Fruit fly (Drosophila melanogaster): Measurements from ENCODE around the gene nsl1.

The nsl1 gene

DNA sequence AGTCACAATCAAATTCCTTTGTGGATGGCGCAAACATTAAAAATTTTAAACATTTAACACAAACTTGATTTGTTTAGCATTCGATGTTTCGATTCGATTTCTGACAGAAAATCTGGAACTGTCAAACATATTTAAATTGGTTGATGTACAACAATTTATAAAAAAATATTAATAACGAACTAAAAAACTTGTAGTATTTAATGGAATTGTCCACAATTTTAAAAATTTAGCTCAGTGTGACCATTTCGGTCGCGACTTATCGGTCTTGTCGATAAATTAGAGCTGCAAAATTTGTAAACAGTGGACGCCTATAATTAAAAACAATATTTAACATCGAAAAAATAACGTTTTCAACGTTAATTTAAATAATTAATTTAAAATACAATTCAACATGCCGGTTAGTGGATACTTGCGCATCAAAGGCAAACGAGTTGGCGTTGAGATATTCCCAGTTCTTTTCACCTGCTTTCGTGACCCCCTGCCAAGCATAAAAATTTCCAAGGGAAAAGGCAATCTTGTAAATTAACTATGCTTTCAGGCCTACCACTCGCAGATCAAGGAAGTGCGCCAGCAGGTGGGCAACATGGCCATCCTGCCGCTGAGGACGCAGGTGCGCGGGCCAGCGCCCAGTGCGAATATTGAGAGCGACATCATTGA lies 40.9 kb downstream of the nsl1 start, which contains the start of the genes CG43317 and Arpc3A:
Gene CG43317, minus strand, starts transcription at position 51 of the 657 bp plus-strand sequence.
Gene Arpc3A, plus strand, starts transcription at position 274 of the 657 bp plus-strand sequence.
- TF ChIP-seq CG8159 (tag; optimal IDR thresholded peaks at IDR 0.05) (no peak), EcR (GFP tag; optimal IDR thresholded peaks at IDR 0.05) (no peak), CG12605 (GFP tag; IDR thresholded peaks at IDR 0.05) (no peak), CG14655 (GFP tag; optimal IDR thresholded peaks at IDR 0.05) (no peak), fd96Ca (GFP tag; IDR thresholded peaks at IDR 0.05) (no peak), CG34367 (tag; optimal IDR thresholded peaks at IDR 0.05) (no peak), CG32121 (GFP tag; IDR thresholded peaks at IDR 0.05) (no peak), Ets98B (GFP tag; IDR thresholded peaks at IDR 0.05) (no peak), CG9948 (tag; optimal IDR thresholded peaks at IDR 0.05) (no peak), Pif1A (GFP tag; optimal IDR thresholded peaks at IDR 0.05) (no peak), CG15710 (tag; optimal IDR thresholded peaks at IDR 0.05) (no peak), CG4496 (GFP tag; IDR thresholded peaks at IDR 0.05) (no peak), rn (GFP tag; IDR thresholded peaks at IDR 0.05) (no peak), D1 (tag; optimal IDR thresholded peaks at IDR 0.05) (no peak), CG8301 (tag; optimal IDR thresholded peaks at IDR 0.05) (no peak), Pif1B (GFP tag; optimal IDR thresholded peaks at IDR 0.05) (no peak)

DNA sequence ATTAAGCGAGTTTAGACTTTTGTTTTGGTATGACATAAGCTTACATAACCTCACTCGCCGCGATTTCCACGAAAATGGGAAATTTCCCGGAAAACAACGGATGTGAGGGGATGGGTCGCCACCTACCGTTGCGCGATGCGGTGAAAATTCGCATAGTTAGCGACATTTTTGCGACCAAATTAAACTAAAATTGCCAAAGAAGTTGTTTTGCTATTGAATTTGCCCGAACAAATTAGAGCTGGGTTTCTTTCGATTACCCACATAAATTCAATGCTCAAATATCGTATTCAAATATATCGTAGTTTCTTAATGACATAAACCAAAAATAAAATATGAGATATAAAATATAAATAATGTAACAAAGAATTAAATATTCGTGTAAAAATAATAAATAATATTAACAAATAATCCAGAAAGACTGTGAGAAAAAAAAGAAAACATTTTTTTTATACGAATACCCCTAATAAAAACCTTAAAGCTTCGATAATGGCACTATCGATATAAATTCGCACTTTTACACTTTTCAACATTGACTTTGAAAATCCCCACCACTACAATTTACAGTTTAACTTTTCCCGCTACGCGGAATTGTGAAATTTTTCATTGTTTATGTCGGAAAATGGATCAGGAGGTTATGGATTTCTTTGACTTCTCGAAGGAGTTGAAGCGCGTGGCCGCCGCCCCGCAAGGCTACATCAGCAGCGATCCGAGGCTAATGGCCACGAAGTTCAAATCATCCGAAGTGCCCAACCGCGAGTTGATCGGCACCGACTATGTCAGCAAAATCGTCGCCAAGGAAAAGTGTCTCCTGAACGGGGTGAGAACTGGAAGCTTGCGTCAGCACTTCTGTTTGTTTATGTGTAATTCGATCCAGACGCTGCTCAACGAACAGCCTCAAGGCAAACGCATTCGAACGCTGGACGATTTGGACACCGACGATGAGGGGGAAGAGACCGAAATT lies 43.6 kb downstream of the nsl1 start, which contains the start of the genes ND-23 and spn-E:
Gene ND-23, minus strand, starts transcription at position 254 of the 961 bp plus-strand sequence.
Gene spn-E, plus strand, starts transcription at position 556 of the 961 bp plus-strand sequence.
- no peak for TF ChIP-seq CG12605 (GFP tag; IDR thresholded peaks at IDR 0.05)
- TF ChIP-seq Pif1A (GFP tag; optimal IDR thresholded peaks at IDR 0.05) = no peak
- no peak for TF ChIP-seq CG10348 (GFP tag; IDR thresholded peaks at IDR 0.05)
- peak; percentile 14 for TF ChIP-seq CG17806 (tag; optimal IDR thresholded peaks at IDR 0.05)
- TF ChIP-seq CG15710 (tag; optimal IDR thresholded peaks at IDR 0.05) = peak; percentile 39
- TF ChIP-seq CG4496 (GFP tag; IDR thresholded peaks at IDR 0.05) = 0 out of 3 replicates have a peak, but pooled peaks have one; percentile 7

dm6 chr3R:15839294-15839693 lies 45.7 kb downstream of the nsl1 start, which contains the start of gene Pbp45:
Gene Pbp45 (minus strand): TSS chr3R:15839515.
- no peak for TF ChIP-seq CG13204 (GFP tag; optimal IDR thresholded peaks at IDR 0.05)
- no peak for TF ChIP-seq CG10348 (GFP tag; IDR thresholded peaks at IDR 0.05)
- no peak for TF ChIP-seq CG14655 (GFP tag; optimal IDR thresholded peaks at IDR 0.05)
- no peak for TF ChIP-seq CG12605 (GFP tag; IDR thresholded peaks at IDR 0.05)
- no peak for TF ChIP-seq EcR (GFP tag; optimal IDR thresholded peaks at IDR 0.05)
- no peak for TF ChIP-seq CG4496 (GFP tag; IDR thresholded peaks at IDR 0.05)
- TF ChIP-seq CG32121 (GFP tag; IDR thresholded peaks at IDR 0.05) = no peak
- TF ChIP-seq gl (tag; optimal IDR thresholded peaks at IDR 0.05) = no peak
- TF ChIP-seq CG9948 (tag; optimal IDR thresholded peaks at IDR 0.05) = no peak
- no peak for TF ChIP-seq CG15710 (tag; optimal IDR thresholded peaks at IDR 0.05)
- TF ChIP-seq rn (GFP tag; IDR thresholded peaks at IDR 0.05) = no peak
- TF ChIP-seq Pif1A (GFP tag; optimal IDR thresholded peaks at IDR 0.05) = no peak
- TF ChIP-seq Pif1B (GFP tag; optimal IDR thresholded peaks at IDR 0.05) = no peak
- TF ChIP-seq CG34367 (tag; optimal IDR thresholded peaks at IDR 0.05) = no peak
- no peak for TF ChIP-seq CG8301 (tag; optimal IDR thresholded peaks at IDR 0.05)
- TF ChIP-seq CG8159 (tag; optimal IDR thresholded peaks at IDR 0.05) = no peak

DNA sequence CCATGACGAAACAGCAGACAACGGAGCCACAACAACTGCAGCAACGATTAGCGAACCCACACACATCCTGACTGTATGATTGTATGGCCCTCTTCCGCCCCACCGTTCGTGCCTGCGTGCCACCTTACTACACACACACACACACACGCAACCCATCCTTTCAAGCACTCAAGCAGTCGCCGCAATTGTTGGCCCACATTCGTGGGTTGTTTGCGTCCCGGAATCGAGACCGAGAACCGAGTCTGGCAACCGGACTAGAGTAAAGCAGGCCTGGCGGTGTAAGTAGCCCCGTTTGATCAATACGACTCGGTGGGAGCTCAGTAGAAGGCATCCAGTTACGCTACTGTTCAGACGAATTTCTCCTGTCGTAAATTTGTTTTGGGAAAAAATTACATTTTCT lies 52.7 kb downstream of the nsl1 start, which contains the start of gene CG4546:
Gene CG4546, plus strand, starts transcription at position 301 of the 400 bp plus-strand sequence.
- TF ChIP-seq Ets98B (GFP tag; IDR thresholded peaks at IDR 0.05) = no peak
- TF ChIP-seq CG4496 (GFP tag; IDR thresholded peaks at IDR 0.05) = 0 out of 3 replicates have a peak, but pooled peaks have one; percentile 23
